Worm (Caenorhabditis elegans): Measurements from ENCODE around the gene syf-2.

The syf-2 gene

ce11 chrIII:7165816-7166229 is 3.9 kb upstream of the syf-2 start (continued):
- TF ChIP-seq nhr-77 (tag; optimal IDR thresholded peaks at IDR 0.05) (peak; percentile 2), lin-39 (tag; optimal IDR thresholded peaks at IDR 0.05) (no peak), Y105C5A.15 (GFP tag; IDR thresholded peaks at IDR 0.05) (no peak), zip-2 (tag; optimal IDR thresholded peaks at IDR 0.05) (no peak), T26A8.4 (GFP tag; IDR thresholded peaks at IDR 0.05) (no peak), cey-2 (tag; optimal IDR thresholded peaks at IDR 0.05; ENCODE audit: borderline replicate concordance, insufficient read depth) (no peak), nhr-102 (tag; optimal IDR thresholded peaks at IDR 0.05) (peak; percentile 77)

DNA sequence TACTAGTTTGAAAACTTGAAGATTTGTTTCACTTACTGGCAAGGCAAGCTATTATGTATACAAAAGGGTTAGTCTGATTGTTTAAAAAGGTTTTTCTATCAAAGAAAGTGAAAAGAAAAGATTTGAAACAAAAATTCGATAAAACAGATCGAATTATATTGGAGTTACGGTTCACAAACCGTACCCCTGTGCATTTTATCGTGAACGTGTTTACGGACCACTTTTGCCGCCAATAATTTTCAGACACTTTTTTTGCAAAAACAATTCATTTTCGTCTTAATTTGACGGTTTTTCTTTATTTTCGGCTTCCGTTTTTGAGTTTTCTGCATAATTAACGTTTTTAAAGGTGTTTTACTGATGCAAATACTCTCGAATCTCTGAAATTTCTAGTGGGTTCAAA is 3.4 kb upstream of the syf-2 start:
- TF ChIP-seq lin-15B (tag; optimal IDR thresholded peaks at IDR 0.05) (no peak), unc-130 (GFP tag; optimal IDR thresholded peaks at IDR 0.05) (peak; percentile 19)

DNA sequence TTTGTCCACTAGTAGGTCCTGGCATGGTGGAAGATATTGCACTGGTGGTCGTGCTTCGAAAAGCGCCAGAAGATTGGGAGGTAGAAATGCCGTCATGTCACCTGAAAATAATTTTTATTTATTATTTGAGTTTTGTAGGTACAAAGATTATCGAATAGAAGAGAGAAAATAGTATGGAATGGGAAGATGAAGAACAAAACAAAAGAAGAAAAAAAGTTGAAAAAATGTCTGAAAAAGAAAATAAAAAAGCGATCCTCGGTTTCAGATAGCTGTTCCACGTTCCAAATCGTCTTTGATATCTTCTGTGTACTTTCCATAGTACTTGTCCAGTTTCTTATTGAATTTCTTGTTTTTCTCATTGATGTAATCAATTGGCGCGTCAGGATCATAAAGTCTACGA is 860 bp downstream of the syf-2 start, which contains the start of gene rnp-7:
Gene rnp-7 (minus strand): TSS at position 101 of the 400 bp plus-strand sequence.
- TF ChIP-seq T26A8.4 (GFP tag; IDR thresholded peaks at IDR 0.05) (no peak), snpc-4 (tag; optimal IDR thresholded peaks at IDR 0.05) (no peak), dmd-8 (GFP tag; IDR thresholded peaks at IDR 0.05) (no peak), unc-130 (GFP tag; optimal IDR thresholded peaks at IDR 0.05) (no peak), unc-39 (tag; optimal IDR thresholded peaks at IDR 0.05) (no peak), mes-2 (tag; optimal IDR thresholded peaks at IDR 0.05; ENCODE audit: poor library complexity, severe bottlenecking) (no peak), daf-16 (GFP tag; optimal IDR thresholded peaks at IDR 0.05) (no peak), daf-16 (tag; optimal IDR thresholded peaks at IDR 0.05) (no peak), nhr-237 (tag; optimal IDR thresholded peaks at IDR 0.05) (no peak), gei-8 (GFP tag; optimal IDR thresholded peaks at IDR 0.05) (no peak), zag-1 (tag; optimal IDR thresholded peaks at IDR 0.05) (no peak), pha-4 (GFP tag; IDR thresholded peaks at IDR 0.05) (no peak), pha-4 (tag; optimal IDR thresholded peaks at IDR 0.05) (no peak), egl-43 (GFP tag; IDR thresholded peaks at IDR 0.05) (no peak), daf-19 (GFP tag; conservative IDR thresholded peaks at IDR 0.05) (no peak), ceh-32 (tag; optimal IDR thresholded peaks at IDR 0.05; ENCODE audit: poor library complexity) (no peak), lin-15B (tag; optimal IDR thresholded peaks at IDR 0.05) (no peak), nhr-28 (tag; optimal IDR thresholded peaks at IDR 0.05) (no peak), lin-29 (GFP tag; IDR thresholded peaks at IDR 0.05) (no peak), php-3 (GFP tag; IDR thresholded peaks at IDR 0.05) (no peak), mxl-2 (GFP tag; conservative IDR thresholded peaks at IDR 0.05) (no peak), madf-9 (GFP tag; conservative IDR thresholded peaks at IDR 0.05) (no peak)

DNA sequence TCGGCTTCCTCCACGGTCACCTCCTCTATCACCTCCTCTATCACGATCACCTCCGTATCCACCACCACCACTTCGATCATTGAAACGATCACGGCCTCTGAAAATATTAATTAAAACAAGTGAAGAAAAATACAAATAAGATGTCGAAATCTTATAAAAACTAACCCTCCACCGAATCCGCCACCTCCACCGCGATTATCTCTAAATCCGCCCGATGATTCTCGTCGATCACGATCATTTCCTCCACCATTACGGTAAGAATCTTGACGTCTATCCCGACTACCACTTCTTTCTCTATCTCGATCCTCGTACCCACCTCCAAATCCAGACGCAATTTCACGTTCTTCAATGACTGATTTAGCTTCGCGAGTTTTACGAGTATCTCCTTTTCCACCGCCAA is 2.7 kb downstream of the syf-2 start:
- TF ChIP-seq lin-15B (tag; optimal IDR thresholded peaks at IDR 0.05) (no peak), nhr-102 (tag; optimal IDR thresholded peaks at IDR 0.05) (no peak), aha-1 (tag) (peak; percentile 66), R02D3.7 (tag; optimal IDR thresholded peaks at IDR 0.05) (no peak), cey-2 (tag; optimal IDR thresholded peaks at IDR 0.05; ENCODE audit: borderline replicate concordance, insufficient read depth) (no peak), unc-62 (GFP tag; optimal IDR thresholded peaks at IDR 0.05 in 1 of 2) (peak in 1 of 2 experiments; percentile 64), unc-62 (tag; optimal IDR thresholded peaks at IDR 0.05) (no peak)

DNA sequence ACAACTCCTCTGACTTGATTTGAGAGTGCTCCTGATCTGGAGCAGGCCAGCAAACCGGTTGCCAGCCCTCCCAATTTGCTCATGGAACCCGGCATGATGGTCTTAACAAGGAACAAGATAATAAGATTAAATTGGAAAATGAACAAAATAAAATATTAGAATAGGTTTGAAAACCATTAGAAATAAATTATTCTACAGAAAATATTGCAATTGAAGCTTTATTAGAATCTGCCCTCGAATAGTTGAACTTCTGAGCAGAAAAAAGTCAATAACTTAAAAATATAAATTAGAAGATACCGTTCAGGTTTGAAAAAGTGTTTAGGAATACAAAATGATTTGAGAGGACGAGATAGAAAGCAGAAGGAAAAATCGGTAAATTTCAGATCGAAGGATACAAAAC is 3.2 kb downstream of the syf-2 start, which contains the start of gene nuo-4:
Gene nuo-4 (minus strand): TSS at position 101 of the 400 bp plus-strand sequence.
- TF ChIP-seq ama-1 (optimal IDR thresholded peaks at IDR 0.05): peak; percentile 28
- no peak for TF ChIP-seq Y105C5A.15 (GFP tag; IDR thresholded peaks at IDR 0.05)

DNA sequence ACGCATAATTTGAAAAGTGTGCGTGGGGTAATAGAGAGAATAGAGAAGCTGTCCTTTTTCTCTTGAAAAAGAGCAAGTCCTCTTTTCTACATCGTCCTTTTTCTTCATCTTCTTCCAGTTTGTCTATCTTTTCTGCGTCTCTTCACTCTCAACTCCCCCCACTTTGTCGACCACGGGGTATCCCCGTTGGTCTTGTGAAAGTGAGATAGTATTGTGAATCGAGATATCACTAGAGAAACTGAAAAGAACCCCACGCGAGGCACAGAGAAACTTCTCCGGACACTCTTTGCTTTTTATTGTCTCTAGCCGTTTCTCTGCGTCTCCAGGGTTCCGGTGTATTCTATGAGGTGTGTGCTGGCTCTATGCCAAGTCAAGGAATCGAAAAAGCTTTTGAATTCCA is 6.3 kb downstream of the syf-2 start:
- TF ChIP-seq nhr-237 (tag; optimal IDR thresholded peaks at IDR 0.05): peak; percentile 2
- 0 out of 2 replicates have a peak, but pooled peaks have one; percentile 18 for TF ChIP-seq lin-29 (GFP tag; IDR thresholded peaks at IDR 0.05)
- TF ChIP-seq aha-1 (tag): peak; percentile 93
- TF ChIP-seq Y5F2A.4 (GFP tag; optimal IDR thresholded peaks at IDR 0.05): peak; percentile 26
- TF ChIP-seq zfp-3 (GFP tag; conservative IDR thresholded peaks at IDR 0.05): 0 out of 2 replicates have a peak, but pooled peaks have one; percentile 46
- peak; percentile 93 for TF ChIP-seq nhr-48 (tag; optimal IDR thresholded peaks at IDR 0.05)
- TF ChIP-seq sdz-12 (GFP tag; optimal IDR thresholded peaks at IDR 0.05): no peak
- TF ChIP-seq hmg-1.1 (GFP tag; IDR thresholded peaks at IDR 0.05): peak; percentile 95
- TF ChIP-seq T26A8.4 (GFP tag; IDR thresholded peaks at IDR 0.05): peak; percentile 89
- TF ChIP-seq ces-1 (GFP tag; optimal IDR thresholded peaks at IDR 0.05): peak; percentile 13
- TF ChIP-seq ceh-62 (tag; optimal IDR thresholded peaks at IDR 0.05): no peak
- TF ChIP-seq vab-7 (GFP tag; IDR thresholded peaks at IDR 0.05): no peak
- TF ChIP-seq unc-39 (tag; optimal IDR thresholded peaks at IDR 0.05): no peak
- TF ChIP-seq ceh-20 (GFP tag; IDR thresholded peaks at IDR 0.05): peak; percentile 86
- peak; percentile 50; the same call in 1 of the 2 replicates for TF ChIP-seq madf-9 (GFP tag; conservative IDR thresholded peaks at IDR 0.05)
- peak; percentile 60 for TF ChIP-seq arid-1 (GFP tag; conservative IDR thresholded peaks at IDR 0.05)
- no peak for TF ChIP-seq lin-39 (tag; optimal IDR thresholded peaks at IDR 0.05)

Measured in whole organism, L4 larva.